Worm (Caenorhabditis elegans) whole organism, L3 larva: Measurements from ENCODE around the gene C09E8.6.

ENCODE experiments used
- ceh-16 ChIP-seq: sonication (generic microtip); optimal IDR thresholded peaks from 2 replicates; lab custom pipeline; 2017; ENCODE audit warnings: missing biosample characterization, missing genetic modification characterization
- ceh-9 ChIP-seq: sonication (generic microtip); optimal IDR thresholded peaks from 2 replicates; lab custom pipeline; 2018; ENCODE audit warnings: missing biosample characterization, missing genetic modification characterization
- fkh-10 ChIP-seq: sonication (generic microtip); optimal IDR thresholded peaks from 2 replicates; lab custom pipeline; 2017; ENCODE audit warnings: missing biosample characterization, missing genetic modification reagents, missing genetic modification characterization
- lin-39 ChIP-seq: fragments of 150-350 bp; optimal IDR thresholded peaks from 2 replicates; lab custom pipeline; 2018; ENCODE audit warnings: missing biosample characterization, missing genetic modification reagents, missing genetic modification characterization
- mdl-1 ChIP-seq: fragments of 150-350 bp; optimal IDR thresholded peaks from 2 replicates; lab custom pipeline; 2014; ENCODE audit warnings: missing biosample characterization, missing genetic modification characterization
- nhr-237 ChIP-seq: fragments of 150-350 bp; optimal IDR thresholded peaks from 2 replicates; lab custom pipeline; 2014; ENCODE audit warnings: missing biosample characterization, missing genetic modification characterization
- skn-1 ChIP-seq: fragments of 150-350 bp; optimal IDR thresholded peaks from 2 replicates; lab custom pipeline; 2014; ENCODE audit warnings: missing biosample characterization, missing genetic modification characterization

ce11 chrII:521720-522119 is 34.6 kb upstream of the C09E8.6 start:
- TF ChIP-seq lin-39 (tag; lab: Kevin White, UChicago) (no peak), nhr-237 (tag; lab: Kevin White, UChicago) (no peak), mdl-1 (tag; lab: Kevin White, UChicago) (no peak), skn-1 (tag; lab: Kevin White, UChicago) (no peak), fkh-10 (GFP tag; lab: Kevin White, UChicago) (no peak), ceh-16 (tag; lab: Kevin White, UChicago) (no peak), ceh-9 (tag; lab: Kevin White, UChicago) (no peak)
